Worm (Caenorhabditis elegans) whole organism, midembryonic: Measurements from ENCODE around the gene ZK1320.3.

Experiments
- T22C8.4 ChIP-seq: fragments of 200-800 bp; sonication (Bioruptor generic); IDR thresholded peaks from 2 replicates; pipeline ENCODE4 v1.3.6; 2022; ENCODE audit warnings: missing genetic modification characterization, missing compliant biosample characterization
- cog-1 ChIP-seq: sonication (generic microtip); optimal IDR thresholded peaks from 2 replicates; lab custom pipeline; 2016; ENCODE audit warnings: missing genetic modification characterization, missing compliant biosample characterization
- flt-1 ChIP-seq: fragments of 200-800 bp; sonication (Bioruptor generic); IDR thresholded peaks from 2 replicates; pipeline ENCODE4 v1.3.6; 2022; ENCODE audit warnings: missing genetic modification characterization, missing compliant biosample characterization
- klf-2 ChIP-seq: fragments of 200-800 bp; sonication (Bioruptor generic); conservative IDR thresholded peaks from 2 replicates; pipeline ENCODE4 v1.3.6; 2022; ENCODE audit warnings: missing genetic modification reagents, missing genetic modification characterization, missing compliant biosample characterization
- med-1 ChIP-seq: sonication (generic microtip); optimal IDR thresholded peaks from 2 replicates; lab custom pipeline; 2017; ENCODE audit warnings: missing genetic modification characterization, mild to moderate bottlenecking, missing compliant biosample characterization, antibody characterized with exemption, missing genetic modification reagents; ENCODE audit not compliant: insufficient read depth
- ref-1 ChIP-seq: fragments of 200-800 bp; sonication (Bioruptor generic); conservative IDR thresholded peaks from 2 replicates; pipeline ENCODE4 v1.3.6; 2022; ENCODE audit warnings: missing genetic modification reagents, missing genetic modification characterization, missing compliant biosample characterization
- ztf-29 ChIP-seq: fragments of 200-800 bp; sonication (Bioruptor generic); IDR thresholded peaks from 2 replicates; pipeline ENCODE4 v1.3.6; 2022; ENCODE audit warnings: missing genetic modification reagents, missing genetic modification characterization, missing compliant biosample characterization

ce11 chrII:9649191-9649590, 11.0 kb downstream of the ZK1320.3 start, which contains the start of gene ZK1307.9:
- TF ChIP-seq klf-2: no peak
- no peak for TF ChIP-seq T22C8.4 (GFP tag; lab: Robert Waterston, UW)
- no peak for TF ChIP-seq ref-1 (GFP tag; lab: Robert Waterston, UW)
- no peak for TF ChIP-seq flt-1 (GFP tag; lab: Robert Waterston, UW)
- no peak for TF ChIP-seq cog-1 (tag; lab: Kevin White, UChicago)
- no peak for TF ChIP-seq med-1 (GFP tag; lab: Kevin White, UChicago)
- TF ChIP-seq ztf-29 (GFP tag; lab: Robert Waterston, UW): no peak
